Worm (Caenorhabditis elegans) whole organism, young adult: ENCODE measurements around the gene hphd-1.

Experiments used
- B0019.2 ChIP-seq: fragments of 200-800 bp; sonication (Bioruptor generic); conservative IDR thresholded peaks from 2 replicates; pipeline ENCODE4 v1.3.6; 2022; ENCODE audit warnings: missing genetic modification reagents, missing genetic modification characterization, missing compliant biosample characterization
- C17E4.6 ChIP-seq: fragments of 200-800 bp; sonication (Bioruptor generic); IDR thresholded peaks from 2 replicates; pipeline ENCODE4 v1.3.6; 2022; ENCODE audit warnings: missing genetic modification reagents, missing genetic modification characterization, missing compliant biosample characterization
- F52B5.7 ChIP-seq: sonication (generic microtip); optimal IDR thresholded peaks from 2 replicates; lab custom pipeline; 2016; ENCODE audit warnings: mild to moderate bottlenecking, missing genetic modification characterization, missing compliant biosample characterization
- Y53G8AR.9 ChIP-seq: fragments of 200-800 bp; sonication (Bioruptor generic); conservative IDR thresholded peaks from 2 replicates; pipeline ENCODE4 v1.3.6; 2022; ENCODE audit warnings: missing genetic modification reagents, missing genetic modification characterization, missing compliant biosample characterization
- Y56A3A.18 ChIP-seq: fragments of 200-800 bp; sonication (Bioruptor generic); IDR thresholded peaks from 2 replicates; pipeline ENCODE4 v1.3.6; 2022; ENCODE audit warnings: missing genetic modification reagents, missing genetic modification characterization, missing compliant biosample characterization
- Y95B8A.8 ChIP-seq: fragments of 200-800 bp; sonication (Bioruptor generic); IDR thresholded peaks from 2 replicates; pipeline ENCODE4 v1.3.6; 2022; ENCODE audit warnings: missing genetic modification reagents, missing genetic modification characterization, missing compliant biosample characterization
- akir-1 ChIP-seq: fragments of 200-800 bp; sonication (Bioruptor generic); optimal IDR thresholded peaks from 2 replicates; lab custom pipeline; 2018; ENCODE audit warnings: mild to moderate bottlenecking, missing genetic modification characterization, moderate library complexity, missing compliant biosample characterization
- aptf-3 ChIP-seq: fragments of 200-800 bp; sonication (Bioruptor generic); IDR thresholded peaks from 2 replicates; pipeline ENCODE4 v1.3.6; 2022; ENCODE audit warnings: missing genetic modification characterization, missing compliant biosample characterization
- attf-3 ChIP-seq: fragments of 200-800 bp; sonication (Bioruptor generic); conservative IDR thresholded peaks from 2 replicates; pipeline ENCODE4 v1.3.6; 2022; ENCODE audit warnings: missing genetic modification reagents, missing genetic modification characterization, missing compliant biosample characterization
- bed-1 ChIP-seq: fragments of 200-800 bp; sonication (Bioruptor generic); IDR thresholded peaks from 2 replicates; pipeline ENCODE4 v1.3.6; 2022; ENCODE audit warnings: missing genetic modification reagents, missing genetic modification characterization, missing compliant biosample characterization
- ccch-3 ChIP-seq: fragments of 200-800 bp; sonication (Bioruptor generic); optimal IDR thresholded peaks from 2 replicates; lab custom pipeline; 2018; ENCODE audit warnings: mild to moderate bottlenecking, missing genetic modification characterization, missing compliant biosample characterization
- ceh-58 ChIP-seq: fragments of 200-800 bp; sonication (Bioruptor generic); IDR thresholded peaks from 2 replicates; pipeline ENCODE4 v1.3.6; 2022; ENCODE audit warnings: missing genetic modification characterization, missing compliant biosample characterization
- chd-7 ChIP-seq: sonication (generic microtip); optimal IDR thresholded peaks from 2 replicates; lab custom pipeline; 2016; ENCODE audit warnings: mild to moderate bottlenecking, missing genetic modification characterization, moderate library complexity, missing compliant biosample characterization
- die-1 ChIP-seq: sonication (generic microtip); optimal IDR thresholded peaks from 2 replicates; lab custom pipeline; 2016; ENCODE audit warnings: missing genotype, mild to moderate bottlenecking, missing genetic modification characterization, missing compliant biosample characterization
- dpff-1 ChIP-seq: sonication (generic microtip); optimal IDR thresholded peaks from 2 replicates; lab custom pipeline; 2017; ENCODE audit warnings: mild to moderate bottlenecking, missing genetic modification characterization, missing compliant biosample characterization
- efl-1 ChIP-seq: fragments of 150-350 bp; optimal IDR thresholded peaks from 2 replicates; lab custom pipeline; 2014; ENCODE audit warnings: missing biosample characterization, missing genetic modification reagents, missing genetic modification characterization
- egrh-3 ChIP-seq: fragments of 200-800 bp; sonication (Bioruptor generic); IDR thresholded peaks from 2 replicates; pipeline ENCODE4 v1.3.6; 2022; ENCODE audit warnings: missing genetic modification reagents, missing genetic modification characterization, missing compliant biosample characterization
- ets-4 ChIP-seq: fragments of 200-800 bp; sonication (Bioruptor generic); optimal IDR thresholded peaks from 2 replicates; lab custom pipeline; 2018; ENCODE audit warnings: mild to moderate bottlenecking, missing genetic modification characterization, missing compliant biosample characterization
- hlh-26 ChIP-seq: fragments of 200-800 bp; sonication (Bioruptor generic); conservative IDR thresholded peaks from 2 replicates; pipeline ENCODE4 v1.3.6; 2022; ENCODE audit warnings: missing genetic modification reagents, missing genetic modification characterization, missing compliant biosample characterization
- hmg-1.2 ChIP-seq: fragments of 200-800 bp; sonication (Bioruptor generic); IDR thresholded peaks from 2 replicates; pipeline ENCODE4 v1.3.6; 2022; ENCODE audit warnings: missing genetic modification reagents, missing genetic modification characterization, missing compliant biosample characterization
- lin-26 ChIP-seq: fragments of 200-800 bp; sonication (Bioruptor generic); IDR thresholded peaks from 2 replicates; pipeline ENCODE4 v1.3.6; 2022; ENCODE audit warnings: missing genetic modification reagents, missing genetic modification characterization, missing compliant biosample characterization
- lsl-1 ChIP-seq: fragments of 200-800 bp; sonication (Bioruptor generic); optimal IDR thresholded peaks from 2 replicates; lab custom pipeline; 2018; ENCODE audit warnings: mild to moderate bottlenecking, missing genetic modification characterization, moderate library complexity, missing compliant biosample characterization
- mxl-1 ChIP-seq: sonication (generic microtip); optimal IDR thresholded peaks from 2 replicates; lab custom pipeline; 2016; ENCODE audit warnings: missing genetic modification characterization, missing compliant biosample characterization
- nfya-2 ChIP-seq: fragments of 200-800 bp; sonication (Bioruptor generic); IDR thresholded peaks from 2 replicates; pipeline ENCODE4 v1.3.6; 2022; ENCODE audit warnings: missing genetic modification reagents, missing genetic modification characterization, missing compliant biosample characterization
- nhr-120 ChIP-seq: fragments of 200-800 bp; sonication (Bioruptor generic); IDR thresholded peaks from 2 replicates; pipeline ENCODE4 v1.3.6; 2022; ENCODE audit warnings: missing genetic modification characterization, missing compliant biosample characterization
- nhr-90 ChIP-seq: sonication (generic microtip); optimal IDR thresholded peaks from 2 replicates; lab custom pipeline; 2016; ENCODE audit warnings: missing genotype, mild to moderate bottlenecking, missing genetic modification characterization, missing compliant biosample characterization
- pbrm-1 ChIP-seq: fragments of 200-800 bp; sonication (Bioruptor generic); IDR thresholded peaks from 2 replicates; pipeline ENCODE4 v1.3.6; 2022; ENCODE audit warnings: missing genetic modification reagents, missing genetic modification characterization, missing compliant biosample characterization
- rpc-1 ChIP-seq, 2 experiments: fragments of 150-350 bp in 1 of 2; sonication (generic microtip) in 1 of 2; optimal IDR thresholded peaks; 2 replicates each; lab custom pipeline; 2014 to 2018; ENCODE audit warnings: missing biosample characterization in 1 of 2, missing genetic modification characterization in 1 of 2, missing genetic modification reagents in 1 of 2, missing genotype in 1 of 2
- snpc-4 ChIP-seq, 5 experiments: fragments of 150-350 bp in 1 of 5; sonication (generic microtip) in 4 of 5; optimal IDR thresholded peaks; 2 replicates each; lab custom pipeline; 2014 to 2018; ENCODE audit warnings: missing genetic modification characterization in 5 of 5, missing biosample characterization in 3 of 5, antibody characterized with exemption in 2 of 5, mild to moderate bottlenecking in 2 of 5, missing compliant biosample characterization in 2 of 5, missing genotype in 2 of 5, moderate library complexity in 2 of 5, missing genetic modification reagents in 1 of 5
- sptf-2 ChIP-seq: fragments of 200-800 bp; sonication (Bioruptor generic); optimal IDR thresholded peaks from 2 replicates; lab custom pipeline; 2018; ENCODE audit warnings: mild to moderate bottlenecking, missing genetic modification characterization, missing compliant biosample characterization
- unc-130 ChIP-seq: sonication (generic microtip); optimal IDR thresholded peaks from 2 replicates; lab custom pipeline; 2016; ENCODE audit warnings: missing genetic modification reagents, missing genetic modification characterization, missing compliant biosample characterization
- zfh-2 ChIP-seq: fragments of 200-800 bp; sonication (Bioruptor generic); conservative IDR thresholded peaks from 2 replicates; pipeline ENCODE4 v1.3.6; 2022; ENCODE audit warnings: missing genetic modification reagents, missing genetic modification characterization, missing compliant biosample characterization
- ztf-22 ChIP-seq: fragments of 200-800 bp; sonication (Bioruptor generic); optimal IDR thresholded peaks from 2 replicates; lab custom pipeline; 2018; ENCODE audit warnings: mild to moderate bottlenecking, missing genetic modification characterization, moderate library complexity, missing compliant biosample characterization
- ztf-28 ChIP-seq: fragments of 200-800 bp; sonication (Bioruptor generic); IDR thresholded peaks from 2 replicates; pipeline ENCODE4 v1.3.6; 2022; ENCODE audit warnings: missing genetic modification reagents, missing genetic modification characterization, missing compliant biosample characterization

hphd-1 gene

ce11 chrII:12968448-12968969 is 27.9 kb downstream of the hphd-1 start:
- TF ChIP-seq attf-3 (GFP tag; lab: Robert Waterston, UW), result 0 out of 2 replicates have a peak, but pooled peaks have one; percentile 16
- TF ChIP-seq Y53G8AR.9, result no peak
- TF ChIP-seq unc-130 (GFP tag; lab: Kevin White, UChicago), result no peak
- TF ChIP-seq snpc-4 (GFP tag; optimal IDR thresholded peaks at IDR 0.05; lab: Kevin White, UChicago), result no peak
- TF ChIP-seq snpc-4 (tag; optimal IDR thresholded peaks at IDR 0.05; lab: Kevin White, UChicago), result peak in 3 of 4 experiments; percentile 63 to 77 (median 72)
- peak; percentile 40; the same call in 1 of the 2 replicates for TF ChIP-seq zfh-2 (GFP tag; lab: Robert Waterston, UW)

ce11 chrII:12966274-12966673 is 30.1 kb downstream of the hphd-1 start:
- no peak for TF ChIP-seq snpc-4 (GFP tag; optimal IDR thresholded peaks at IDR 0.05; lab: Kevin White, UChicago)
- no peak for TF ChIP-seq snpc-4 (tag; optimal IDR thresholded peaks at IDR 0.05; lab: Kevin White, UChicago)
- no peak for TF ChIP-seq chd-7 (tag; lab: Kevin White, UChicago)
- no peak for TF ChIP-seq B0019.2 (GFP tag; lab: Robert Waterston, UW)
- no peak for TF ChIP-seq bed-1 (GFP tag; lab: Robert Waterston, UW)
- TF ChIP-seq ceh-58 (GFP tag; lab: Robert Waterston, UW), result no peak
- no peak for TF ChIP-seq nfya-2 (GFP tag; lab: Robert Waterston, UW)
- TF ChIP-seq sptf-2, result no peak
- TF ChIP-seq F52B5.7, result no peak
- TF ChIP-seq hlh-26 (GFP tag; lab: Robert Waterston, UW), result no peak
- TF ChIP-seq lin-26 (GFP tag; lab: Robert Waterston, UW), result no peak

ce11 chrII:12965589-12965988 is 30.8 kb downstream of the hphd-1 start:
- TF ChIP-seq dpff-1 (tag; lab: Kevin White, UChicago) (no peak), rpc-1 (optimal IDR thresholded peaks at IDR 0.05; lab: Kevin White, UChicago) (no peak), rpc-1 (tag; optimal IDR thresholded peaks at IDR 0.05; lab: Kevin White, UChicago) (no peak), nfya-2 (GFP tag; lab: Robert Waterston, UW) (no peak), ztf-22 (no peak), chd-7 (tag; lab: Kevin White, UChicago) (no peak), mxl-1 (no peak), lin-26 (GFP tag; lab: Robert Waterston, UW) (no peak), snpc-4 (GFP tag; optimal IDR thresholded peaks at IDR 0.05; lab: Kevin White, UChicago) (no peak), snpc-4 (tag; optimal IDR thresholded peaks at IDR 0.05; lab: Kevin White, UChicago) (no peak), die-1 (tag; lab: Kevin White, UChicago) (no peak), pbrm-1 (GFP tag; lab: Robert Waterston, UW) (no peak), nhr-120 (no peak), efl-1 (GFP tag; lab: Kevin White, UChicago) (no peak), Y56A3A.18 (GFP tag; lab: Robert Waterston, UW) (no peak), akir-1 (no peak), lsl-1 (no peak), Y95B8A.8 (GFP tag; lab: Robert Waterston, UW) (no peak)

ce11 chrII:12965538-12965588 is 31.0 kb downstream of the hphd-1 start, which contains the start of gene ptr-18:
Gene ptr-18 (plus strand): TSS chrII:12965546.
- TF ChIP-seq C17E4.6 (GFP tag; lab: Robert Waterston, UW), result no peak
- no peak for TF ChIP-seq ccch-3 (GFP tag; lab: Kevin White, UChicago)
- TF ChIP-seq ztf-28 (GFP tag; lab: Robert Waterston, UW), result no peak
- no peak for TF ChIP-seq Y53G8AR.9
- TF ChIP-seq hmg-1.2, result no peak
- no peak for TF ChIP-seq aptf-3 (GFP tag; lab: Robert Waterston, UW)
- no peak for TF ChIP-seq nhr-90
- no peak for TF ChIP-seq egrh-3 (GFP tag; lab: Robert Waterston, UW)
- no peak for TF ChIP-seq ets-4 (GFP tag; lab: Kevin White, UChicago)
